Worm (Caenorhabditis elegans) whole organism, midembryonic: ENCODE data around the gene cdc-37.

Experiments used
- T22C8.4 ChIP-seq: fragments of 200-800 bp; sonication (Bioruptor generic); IDR thresholded peaks from 2 replicates; pipeline ENCODE4 v1.3.6; 2022; ENCODE audit warnings: missing genetic modification characterization, missing compliant biosample characterization
- cog-1 ChIP-seq: sonication (generic microtip); optimal IDR thresholded peaks from 2 replicates; lab custom pipeline; 2016; ENCODE audit warnings: missing genetic modification characterization, missing compliant biosample characterization
- klf-2 ChIP-seq: fragments of 200-800 bp; sonication (Bioruptor generic); conservative IDR thresholded peaks from 2 replicates; pipeline ENCODE4 v1.3.6; 2022; ENCODE audit warnings: missing genetic modification reagents, missing genetic modification characterization, missing compliant biosample characterization
- ztf-23 ChIP-seq: fragments of 200-800 bp; sonication (Bioruptor generic); IDR thresholded peaks from 2 replicates; pipeline ENCODE4 v1.3.6; 2022; ENCODE audit warnings: missing genetic modification reagents, missing genetic modification characterization, missing compliant biosample characterization

- TF ChIP-seq ztf-23 (GFP tag; lab: Robert Waterston, UW) = no peak
- no peak for TF ChIP-seq cog-1 (tag; lab: Kevin White, UChicago)
- TF ChIP-seq T22C8.4 (GFP tag; lab: Robert Waterston, UW) = no peak
- no peak for TF ChIP-seq klf-2 (GFP tag; lab: Robert Waterston, UW)
Measured at ce11 chrII:608757-609156, 28.4 kb upstream of the cdc-37 start, which contains the start of gene W04H10.1.
